Worm (Caenorhabditis elegans): Measurements from ENCODE around the gene K02D10.1.

K02D10.1 gene

DNA sequence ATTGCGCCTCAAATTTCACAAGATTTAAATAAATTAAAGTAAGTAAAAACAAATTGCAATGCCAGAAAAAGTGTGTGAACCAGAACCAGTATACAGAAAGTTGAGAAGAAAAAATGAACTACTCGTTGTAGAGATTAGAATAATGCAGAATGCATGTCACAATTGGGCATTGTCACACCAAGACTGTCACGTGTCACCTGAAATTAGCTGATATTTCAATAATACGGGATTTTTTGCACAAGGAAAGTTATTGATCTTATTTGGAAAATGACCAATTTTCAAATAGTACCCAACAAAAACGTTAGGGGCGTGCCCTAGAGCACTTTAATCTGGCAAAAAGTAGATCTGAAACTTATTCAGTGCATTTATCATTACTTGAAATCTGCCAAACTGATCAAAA, 27.4 kb upstream of the K02D10.1 start:
- no peak for TF ChIP-seq scrt-1 (GFP tag; IDR thresholded peaks at IDR 0.05)

DNA sequence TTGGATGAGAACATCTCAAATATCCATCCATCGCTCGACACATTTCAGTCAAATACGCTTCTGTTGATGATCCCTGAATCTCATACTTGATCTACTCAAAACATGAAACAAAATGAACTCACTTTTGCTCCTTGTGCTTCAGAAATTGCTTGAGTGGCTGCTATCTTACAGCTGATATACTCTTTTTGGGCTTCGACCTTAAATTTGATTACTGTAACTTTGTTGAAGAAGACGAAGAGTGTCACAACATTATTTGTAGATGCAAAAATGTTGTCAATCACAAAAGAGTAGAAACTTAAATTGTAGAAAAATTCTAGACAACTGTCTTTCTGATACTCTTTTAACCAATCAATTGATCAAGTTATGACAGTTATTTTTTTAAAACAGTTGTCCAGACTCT, 26.8 kb upstream of the K02D10.1 start:
- TF ChIP-seq flt-1 (GFP tag; IDR thresholded peaks at IDR 0.05) = no peak
- TF ChIP-seq aly-1 (tag; optimal IDR thresholded peaks at IDR 0.05) = no peak
- TF ChIP-seq hmg-4 (GFP tag; optimal IDR thresholded peaks at IDR 0.05) = no peak
- no peak for TF ChIP-seq hnd-1 (tag; optimal IDR thresholded peaks at IDR 0.05)

DNA sequence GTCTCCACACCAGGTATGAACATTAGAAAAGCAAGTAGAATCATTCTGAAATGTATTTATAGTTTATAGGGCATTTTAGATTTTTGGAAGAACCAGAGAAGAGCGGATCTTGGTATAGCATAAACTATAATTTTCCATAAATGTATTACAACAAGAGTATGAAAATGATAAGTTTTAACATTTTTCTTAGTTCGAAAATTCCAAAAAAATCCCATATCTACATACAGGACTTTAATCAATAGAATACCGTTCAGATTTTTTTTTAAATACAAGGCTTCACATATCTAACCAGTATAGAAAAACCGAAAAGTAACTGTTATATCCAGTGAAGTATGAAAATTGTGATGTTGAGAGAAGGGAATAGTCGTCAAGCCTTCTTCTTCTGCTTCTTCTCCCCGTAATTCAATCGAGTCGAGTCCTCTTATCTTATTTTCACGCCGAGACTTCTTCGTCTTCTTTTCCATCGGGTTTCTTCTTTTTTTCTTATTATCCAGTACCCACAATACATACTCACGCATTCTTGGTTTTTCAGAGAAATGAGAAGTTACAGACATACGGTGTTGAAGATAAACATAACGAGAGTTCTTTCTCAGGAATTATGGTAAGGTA, 25.4 kb upstream of the K02D10.1 start, which contains the start of gene ZK370.6:
TSS of gene ZK370.6 (minus strand) at position 51 of the 609 bp plus-strand sequence.
- TF ChIP-seq pes-1 (GFP tag; IDR thresholded peaks at IDR 0.05) (no peak), ama-1 (optimal IDR thresholded peaks at IDR 0.05) (no peak), flt-1 (GFP tag; IDR thresholded peaks at IDR 0.05) (no peak), F13C5.2 (tag; optimal IDR thresholded peaks at IDR 0.05) (no peak), aly-1 (tag; optimal IDR thresholded peaks at IDR 0.05) (no peak), ets-7 (tag; optimal IDR thresholded peaks at IDR 0.05) (no peak), hmg-4 (GFP tag; optimal IDR thresholded peaks at IDR 0.05) (no peak), hmbx-1 (tag; optimal IDR thresholded peaks at IDR 0.05) (no peak), tra-4 (tag; optimal IDR thresholded peaks at IDR 0.05) (no peak), ceh-36 (tag; optimal IDR thresholded peaks at IDR 0.05) (no peak), tbx-37 (GFP tag; conservative IDR thresholded peaks at IDR 0.05) (no peak), ceh-13 (GFP tag; optimal IDR thresholded peaks at IDR 0.05) (no peak), sea-1 (GFP tag; conservative IDR thresholded peaks at IDR 0.05) (no peak), scrt-1 (GFP tag; IDR thresholded peaks at IDR 0.05) (no peak)

DNA sequence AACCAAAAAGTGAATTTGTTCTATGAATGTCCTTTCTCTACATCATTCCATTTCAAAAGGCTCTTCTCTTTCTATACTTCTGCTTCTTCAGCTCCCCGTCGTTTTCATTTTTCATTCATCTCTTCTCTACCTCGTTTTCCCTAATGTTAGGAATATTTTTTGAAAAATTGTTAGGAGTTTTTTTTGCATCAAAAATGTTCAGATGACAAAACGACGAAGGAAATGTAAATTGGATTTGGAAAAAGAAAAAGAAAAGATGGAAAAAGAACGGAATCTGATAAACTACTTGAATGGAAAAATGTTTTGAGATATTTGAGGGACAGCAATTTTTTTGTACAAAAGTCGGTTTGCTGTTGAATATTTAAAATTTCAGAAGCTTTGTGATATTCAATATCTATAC, 24.6 kb upstream of the K02D10.1 start:
- TF ChIP-seq hmg-4 (GFP tag; optimal IDR thresholded peaks at IDR 0.05) (no peak), ama-1 (optimal IDR thresholded peaks at IDR 0.05) (no peak), tra-4 (tag; optimal IDR thresholded peaks at IDR 0.05) (no peak), sea-1 (GFP tag; conservative IDR thresholded peaks at IDR 0.05) (no peak), tbx-11 (GFP tag; IDR thresholded peaks at IDR 0.05) (no peak), pes-1 (GFP tag; IDR thresholded peaks at IDR 0.05) (no peak), ets-7 (tag; optimal IDR thresholded peaks at IDR 0.05) (no peak), tbx-37 (GFP tag; conservative IDR thresholded peaks at IDR 0.05) (no peak), aly-1 (tag; optimal IDR thresholded peaks at IDR 0.05) (no peak), ceh-13 (GFP tag; optimal IDR thresholded peaks at IDR 0.05) (no peak), scrt-1 (GFP tag; IDR thresholded peaks at IDR 0.05) (no peak), F13C5.2 (tag; optimal IDR thresholded peaks at IDR 0.05) (no peak)

ce11 chrIII:8745214-8745613, 24.1 kb upstream of the K02D10.1 start:
- TF ChIP-seq ceh-36 (tag; optimal IDR thresholded peaks at IDR 0.05) (no peak), ama-1 (optimal IDR thresholded peaks at IDR 0.05) (no peak), aly-1 (tag; optimal IDR thresholded peaks at IDR 0.05) (no peak), scrt-1 (GFP tag; IDR thresholded peaks at IDR 0.05) (no peak)

- TF ChIP-seq scrt-1 (GFP tag; IDR thresholded peaks at IDR 0.05) (no peak), hmg-4 (GFP tag; optimal IDR thresholded peaks at IDR 0.05) (no peak), tbx-11 (GFP tag; IDR thresholded peaks at IDR 0.05) (no peak), hnd-1 (tag; optimal IDR thresholded peaks at IDR 0.05) (no peak), ceh-13 (GFP tag; optimal IDR thresholded peaks at IDR 0.05) (no peak), aly-1 (tag; optimal IDR thresholded peaks at IDR 0.05) (no peak), ets-7 (tag; optimal IDR thresholded peaks at IDR 0.05) (no peak), tra-4 (tag; optimal IDR thresholded peaks at IDR 0.05) (no peak)
Measured at ce11 chrIII:8748620-8749019, 20.7 kb upstream of the K02D10.1 start.

DNA sequence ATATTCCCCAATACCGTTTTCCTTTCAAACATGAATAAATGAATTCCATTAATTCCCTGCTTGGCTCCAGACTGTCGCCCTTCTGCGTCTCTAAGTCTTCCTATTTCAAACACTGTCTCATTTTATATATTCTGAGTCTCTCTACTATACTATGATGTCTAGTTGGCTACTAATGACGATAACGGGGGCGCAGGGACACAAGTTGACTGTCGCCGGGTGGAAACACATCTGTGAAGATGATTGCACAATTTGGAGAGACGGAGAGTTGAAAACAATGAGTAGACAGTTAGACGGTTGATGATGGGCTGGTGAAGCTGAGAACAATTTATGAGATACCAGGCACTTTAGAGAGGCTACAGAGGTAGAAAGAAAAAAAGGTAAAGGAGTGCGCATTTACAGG, 19.8 kb upstream of the K02D10.1 start, which contains the start of gene sma-2:
TSS of gene sma-2 (plus strand) at position 194 of the 400 bp plus-strand sequence.
- TF ChIP-seq tbx-37 (GFP tag; conservative IDR thresholded peaks at IDR 0.05) = no peak
- TF ChIP-seq ama-1 (optimal IDR thresholded peaks at IDR 0.05) = no peak
- no peak for TF ChIP-seq pes-1 (GFP tag; IDR thresholded peaks at IDR 0.05)
- TF ChIP-seq scrt-1 (GFP tag; IDR thresholded peaks at IDR 0.05) = no peak
- TF ChIP-seq flt-1 (GFP tag; IDR thresholded peaks at IDR 0.05) = no peak
- TF ChIP-seq ceh-36 (tag; optimal IDR thresholded peaks at IDR 0.05) = no peak
- TF ChIP-seq ets-7 (tag; optimal IDR thresholded peaks at IDR 0.05) = no peak
- no peak for TF ChIP-seq hnd-1 (tag; optimal IDR thresholded peaks at IDR 0.05)
- no peak for TF ChIP-seq tbx-11 (GFP tag; IDR thresholded peaks at IDR 0.05)
- no peak for TF ChIP-seq hmbx-1 (tag; optimal IDR thresholded peaks at IDR 0.05)
- no peak for TF ChIP-seq aly-1 (tag; optimal IDR thresholded peaks at IDR 0.05)
- no peak for TF ChIP-seq sea-1 (GFP tag; conservative IDR thresholded peaks at IDR 0.05)
- no peak for TF ChIP-seq F13C5.2 (tag; optimal IDR thresholded peaks at IDR 0.05)
- no peak for TF ChIP-seq ceh-13 (GFP tag; optimal IDR thresholded peaks at IDR 0.05)
- no peak for TF ChIP-seq B0310.2 (tag; optimal IDR thresholded peaks at IDR 0.05)
- TF ChIP-seq tra-4 (tag; optimal IDR thresholded peaks at IDR 0.05) = no peak
- no peak for TF ChIP-seq hmg-4 (GFP tag; optimal IDR thresholded peaks at IDR 0.05)

- no peak for TF ChIP-seq ceh-36 (tag; optimal IDR thresholded peaks at IDR 0.05)
- no peak for TF ChIP-seq ceh-13 (GFP tag; optimal IDR thresholded peaks at IDR 0.05)
- TF ChIP-seq F13C5.2 (tag; optimal IDR thresholded peaks at IDR 0.05) = no peak
- no peak for TF ChIP-seq sea-1 (GFP tag; conservative IDR thresholded peaks at IDR 0.05)
- no peak for TF ChIP-seq hnd-1 (tag; optimal IDR thresholded peaks at IDR 0.05)
- TF ChIP-seq aly-1 (tag; optimal IDR thresholded peaks at IDR 0.05) = no peak
- no peak for TF ChIP-seq hmbx-1 (tag; optimal IDR thresholded peaks at IDR 0.05)
- no peak for TF ChIP-seq hmg-4 (GFP tag; optimal IDR thresholded peaks at IDR 0.05)
- TF ChIP-seq B0310.2 (tag; optimal IDR thresholded peaks at IDR 0.05) = no peak
- no peak for TF ChIP-seq scrt-1 (GFP tag; IDR thresholded peaks at IDR 0.05)
- no peak for TF ChIP-seq tbx-11 (GFP tag; IDR thresholded peaks at IDR 0.05)
- no peak for TF ChIP-seq ama-1 (optimal IDR thresholded peaks at IDR 0.05)
- TF ChIP-seq pes-1 (GFP tag; IDR thresholded peaks at IDR 0.05) = no peak
- no peak for TF ChIP-seq ets-7 (tag; optimal IDR thresholded peaks at IDR 0.05)
- no peak for TF ChIP-seq flt-1 (GFP tag; IDR thresholded peaks at IDR 0.05)
- TF ChIP-seq tbx-37 (GFP tag; conservative IDR thresholded peaks at IDR 0.05) = no peak
- no peak for TF ChIP-seq tra-4 (tag; optimal IDR thresholded peaks at IDR 0.05)
Measured at ce11 chrIII:8750606-8751005, 18.7 kb upstream of the K02D10.1 start, which contains the start of gene ugtp-1. ugtp-1 (minus strand) TSS chrIII:8750706.
